Fruit fly (Drosophila melanogaster): ENCODE measurements around the gene Nhe2.

Nhe2 gene

DNA sequence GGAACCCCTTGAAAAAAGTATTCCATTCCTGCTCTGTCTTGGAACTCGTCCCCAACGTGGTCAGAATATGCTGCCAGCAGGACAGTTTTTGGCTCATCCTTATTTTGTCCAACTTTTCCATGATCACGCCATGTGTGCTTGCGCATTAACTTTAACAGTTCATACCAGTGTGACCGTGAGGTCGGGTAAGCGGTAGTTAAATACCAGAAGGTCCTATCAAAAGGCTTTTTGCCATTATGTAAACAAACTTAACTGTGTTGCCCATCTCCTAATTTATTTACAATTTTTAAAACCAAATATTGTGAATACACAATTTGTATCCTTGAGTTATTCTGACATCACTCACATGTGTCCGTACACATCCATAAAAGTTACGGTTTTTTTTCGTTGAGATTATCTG, 43.9 kb downstream of the Nhe2 start, which contains the start of gene del:
Gene del, minus strand, starts transcription at position 305 of the 400 bp plus-strand sequence.
- no peak for TF ChIP-seq Snoo (tag; optimal IDR thresholded peaks at IDR 0.05)
- TF ChIP-seq CG34367 (tag; optimal IDR thresholded peaks at IDR 0.05): no peak
- TF ChIP-seq rn (GFP tag; IDR thresholded peaks at IDR 0.05): no peak
- TF ChIP-seq CG15710 (tag; optimal IDR thresholded peaks at IDR 0.05): no peak
- no peak for TF ChIP-seq CG17806 (tag; optimal IDR thresholded peaks at IDR 0.05)
- TF ChIP-seq CG10348 (GFP tag; IDR thresholded peaks at IDR 0.05): no peak
- TF ChIP-seq CG12605 (GFP tag; IDR thresholded peaks at IDR 0.05): no peak
- no peak for TF ChIP-seq EcR (GFP tag; optimal IDR thresholded peaks at IDR 0.05)
- no peak for TF ChIP-seq CG8159 (tag; optimal IDR thresholded peaks at IDR 0.05)
- TF ChIP-seq CG13204 (GFP tag; optimal IDR thresholded peaks at IDR 0.05): no peak
- TF ChIP-seq CG8301 (tag; optimal IDR thresholded peaks at IDR 0.05): no peak
- no peak for TF ChIP-seq CG14655 (GFP tag; optimal IDR thresholded peaks at IDR 0.05)
- TF ChIP-seq Pif1B (GFP tag; optimal IDR thresholded peaks at IDR 0.05): no peak
- no peak for TF ChIP-seq CG4496 (GFP tag; IDR thresholded peaks at IDR 0.05)
- no peak for TF ChIP-seq CG32121 (GFP tag; IDR thresholded peaks at IDR 0.05)
- TF ChIP-seq D1 (tag; optimal IDR thresholded peaks at IDR 0.05): no peak

DNA sequence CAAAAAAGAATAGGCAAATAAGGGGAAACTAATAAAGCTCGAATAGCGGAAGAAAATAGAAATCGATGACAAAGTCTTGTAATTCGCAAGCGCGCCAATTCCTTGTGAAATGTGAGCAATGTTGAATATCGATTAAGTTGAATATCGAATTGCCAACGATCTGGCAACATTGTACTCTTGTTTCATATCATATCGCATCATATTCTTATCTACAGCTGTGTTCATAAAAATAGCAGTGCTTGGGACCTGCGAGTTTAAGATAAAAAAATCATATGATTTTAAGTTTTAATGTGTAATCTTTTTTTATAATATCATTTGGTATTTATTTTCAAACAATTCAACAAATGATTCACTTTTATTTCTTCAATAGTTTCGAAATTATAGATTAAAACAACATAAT, 44.7 kb downstream of the Nhe2 start:
- TF ChIP-seq CG4496 (GFP tag; IDR thresholded peaks at IDR 0.05) (0 out of 3 replicates have a peak, but pooled peaks have one; percentile 17), CG8159 (tag; optimal IDR thresholded peaks at IDR 0.05) (no peak), EcR (GFP tag; optimal IDR thresholded peaks at IDR 0.05) (no peak), Ets98B (GFP tag; IDR thresholded peaks at IDR 0.05) (no peak; the same call in 1 of the 2 replicates), CG15710 (tag; optimal IDR thresholded peaks at IDR 0.05) (peak; percentile 31), CG17806 (tag; optimal IDR thresholded peaks at IDR 0.05) (peak; percentile 49), fd96Ca (GFP tag; IDR thresholded peaks at IDR 0.05) (no peak), rn (GFP tag; IDR thresholded peaks at IDR 0.05) (no peak), CG13204 (GFP tag; optimal IDR thresholded peaks at IDR 0.05) (no peak), Snoo (tag; optimal IDR thresholded peaks at IDR 0.05) (peak; percentile 32), CG8301 (tag; optimal IDR thresholded peaks at IDR 0.05) (no peak), D1 (tag; optimal IDR thresholded peaks at IDR 0.05) (no peak), CG9948 (tag; optimal IDR thresholded peaks at IDR 0.05) (no peak), CG10348 (GFP tag; IDR thresholded peaks at IDR 0.05) (no peak), CG12605 (GFP tag; IDR thresholded peaks at IDR 0.05) (peak; percentile 55), CG34367 (tag; optimal IDR thresholded peaks at IDR 0.05) (peak; percentile 8), Pif1B (GFP tag; optimal IDR thresholded peaks at IDR 0.05) (no peak), CG14655 (GFP tag; optimal IDR thresholded peaks at IDR 0.05) (no peak), Pif1A (GFP tag; optimal IDR thresholded peaks at IDR 0.05) (no peak), CG32121 (GFP tag; IDR thresholded peaks at IDR 0.05) (no peak), gl (tag; optimal IDR thresholded peaks at IDR 0.05) (no peak)

DNA sequence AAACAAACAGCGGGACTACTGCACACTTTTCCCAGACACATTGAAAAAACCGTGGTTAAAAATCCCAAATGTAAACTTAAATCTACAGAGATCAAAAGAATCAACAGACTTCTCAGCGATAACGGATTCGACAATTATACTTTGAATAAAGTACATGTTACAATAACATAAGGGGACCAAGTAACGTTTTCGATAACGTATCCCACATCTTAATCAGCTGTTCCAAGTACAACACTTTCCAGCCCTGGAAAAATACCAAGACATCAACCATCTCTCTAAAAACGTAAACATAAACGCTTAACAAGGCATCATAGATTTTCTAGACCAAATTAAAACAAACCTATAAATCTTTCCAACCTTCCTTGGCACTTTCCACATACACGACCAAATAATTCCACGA, 49.5 kb downstream of the Nhe2 start:
- TF ChIP-seq Pif1A (GFP tag; optimal IDR thresholded peaks at IDR 0.05): no peak

DNA sequence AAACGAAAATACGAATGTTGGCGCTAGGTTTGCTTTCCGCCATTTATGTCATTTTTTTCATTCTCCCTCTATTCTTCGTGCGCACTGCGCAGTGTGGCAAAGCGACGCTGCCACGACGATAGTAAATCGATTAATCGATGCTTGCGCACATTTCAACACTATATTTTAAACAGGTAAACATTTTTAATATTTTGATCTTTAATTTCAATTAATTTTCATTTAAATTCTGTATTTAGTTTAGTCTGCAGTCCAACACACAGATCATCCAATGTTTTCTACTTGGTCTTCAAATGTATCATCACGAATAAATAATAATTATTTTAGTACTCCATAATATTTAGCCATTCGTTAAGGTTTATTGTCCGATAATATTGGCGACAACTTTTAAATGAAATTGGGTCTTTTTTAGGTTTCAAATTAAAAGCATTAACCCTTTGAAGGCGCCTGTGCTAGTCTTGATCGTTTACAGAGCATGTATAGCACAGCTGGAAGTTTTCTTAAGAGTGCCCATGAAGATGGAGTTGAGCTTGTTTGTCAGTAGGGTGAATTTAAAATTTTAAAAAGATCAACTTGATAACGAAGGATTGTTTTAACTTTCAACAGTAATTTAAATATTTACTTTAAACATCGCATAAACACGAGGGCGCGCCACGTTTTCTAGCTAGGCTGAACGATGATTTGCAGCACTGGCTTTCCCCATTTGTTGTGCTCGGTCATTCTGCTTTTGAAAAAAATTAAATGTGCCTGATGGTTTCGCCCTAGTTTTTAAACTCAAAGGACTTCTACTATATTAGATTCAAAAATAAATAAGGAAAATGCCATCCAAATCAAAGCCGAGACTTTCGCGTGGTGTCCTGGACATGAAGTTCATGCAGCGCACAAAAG, 52.0 kb downstream of the Nhe2 start, which contains the start of the genes Mpp6 and E2f2:
Gene Mpp6, plus strand, starts transcription at position 133 of the 885 bp plus-strand sequence.
Gene E2f2, minus strand, starts transcription at position 594 of the 885 bp plus-strand sequence.
- TF ChIP-seq Snoo (tag; optimal IDR thresholded peaks at IDR 0.05): peak; percentile 27
- TF ChIP-seq CG15710 (tag; optimal IDR thresholded peaks at IDR 0.05): peak; percentile 4
- TF ChIP-seq CG13204 (GFP tag; optimal IDR thresholded peaks at IDR 0.05): no peak
- no peak for TF ChIP-seq D1 (tag; optimal IDR thresholded peaks at IDR 0.05)
- peak; percentile 29; the same call in 1 of the 2 replicates for TF ChIP-seq Ets98B (GFP tag; IDR thresholded peaks at IDR 0.05)
- TF ChIP-seq fd96Ca (GFP tag; IDR thresholded peaks at IDR 0.05): no peak
- no peak for TF ChIP-seq CG4496 (GFP tag; IDR thresholded peaks at IDR 0.05)
- peak; percentile 31; the same call in 1 of the 2 replicates for TF ChIP-seq rn (GFP tag; IDR thresholded peaks at IDR 0.05)

DNA sequence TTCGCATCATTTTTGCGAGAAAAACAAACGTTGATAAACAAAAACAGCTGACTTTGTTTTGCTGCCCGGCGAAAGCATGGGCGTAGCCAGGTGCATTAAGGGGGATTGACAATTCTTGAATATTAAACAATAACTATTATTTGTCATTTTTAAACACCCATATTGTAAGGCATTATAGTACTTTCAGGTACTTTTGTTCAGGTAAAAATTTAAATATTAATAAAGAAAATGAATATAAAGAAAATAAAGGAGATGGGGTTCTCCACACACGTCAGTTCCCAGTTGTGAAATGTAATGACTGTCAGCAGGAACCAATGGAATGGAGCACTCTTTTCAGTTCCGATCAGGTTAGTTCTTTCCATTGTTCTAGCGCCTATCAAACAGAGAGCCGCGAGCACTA, 54.2 kb downstream of the Nhe2 start, which contains the start of the genes Coq3 and Pld3:
Gene Coq3, minus strand, starts transcription at position 58 of the 400 bp plus-strand sequence.
Gene Pld3, plus strand, starts transcription at position 294 of the 400 bp plus-strand sequence.
- TF ChIP-seq CG12605 (GFP tag; IDR thresholded peaks at IDR 0.05): peak; percentile 80
- peak; percentile 79 for TF ChIP-seq gl (tag; optimal IDR thresholded peaks at IDR 0.05)
- TF ChIP-seq fd96Ca (GFP tag; IDR thresholded peaks at IDR 0.05): peak; percentile 93
- no peak for TF ChIP-seq CG10348 (GFP tag; IDR thresholded peaks at IDR 0.05)
- peak; percentile 82 for TF ChIP-seq rn (GFP tag; IDR thresholded peaks at IDR 0.05)
- peak; percentile 89 for TF ChIP-seq CG8301 (tag; optimal IDR thresholded peaks at IDR 0.05)
- TF ChIP-seq CG15710 (tag; optimal IDR thresholded peaks at IDR 0.05): peak; percentile 91
- TF ChIP-seq Snoo (tag; optimal IDR thresholded peaks at IDR 0.05): peak; percentile 94
- TF ChIP-seq D1 (tag; optimal IDR thresholded peaks at IDR 0.05): no peak
- TF ChIP-seq CG17806 (tag; optimal IDR thresholded peaks at IDR 0.05): peak; percentile 92
- peak; percentile 91 for TF ChIP-seq CG8159 (tag; optimal IDR thresholded peaks at IDR 0.05)
- peak; percentile 14 for TF ChIP-seq EcR (GFP tag; optimal IDR thresholded peaks at IDR 0.05)
- peak; percentile 91 for TF ChIP-seq CG32121 (GFP tag; IDR thresholded peaks at IDR 0.05)
- TF ChIP-seq Ets98B (GFP tag; IDR thresholded peaks at IDR 0.05): peak; percentile 93
- no peak for TF ChIP-seq Pif1A (GFP tag; optimal IDR thresholded peaks at IDR 0.05)
- TF ChIP-seq CG14655 (GFP tag; optimal IDR thresholded peaks at IDR 0.05): no peak
- TF ChIP-seq CG34367 (tag; optimal IDR thresholded peaks at IDR 0.05): peak; percentile 83
- TF ChIP-seq CG4496 (GFP tag; IDR thresholded peaks at IDR 0.05): peak; percentile 96
- TF ChIP-seq CG9948 (tag; optimal IDR thresholded peaks at IDR 0.05): peak; percentile 84
- peak; percentile 97 for TF ChIP-seq Pif1B (GFP tag; optimal IDR thresholded peaks at IDR 0.05)
- TF ChIP-seq CG13204 (GFP tag; optimal IDR thresholded peaks at IDR 0.05): no peak
